Fruit fly (Drosophila melanogaster): ENCODE data around the gene 4E-T.

- TF ChIP-seq CG10669 (GFP tag; optimal IDR thresholded peaks at IDR 0.05) (no peak), CG8632 (GFP tag; optimal IDR thresholded peaks at IDR 0.05) (no peak), CG8319 (GFP tag; optimal IDR thresholded peaks at IDR 0.05) (no peak), CG8119 (GFP tag; IDR thresholded peaks at IDR 0.05) (no peak), CG16779 (tag; optimal IDR thresholded peaks at IDR 0.05) (no peak), ss (GFP tag; optimal IDR thresholded peaks at IDR 0.05) (no peak), topi (GFP tag; optimal IDR thresholded peaks at IDR 0.05) (no peak)
Measured at dm6 chr4:904667-905066, 53.5 kb downstream of the 4E-T start.
